Worm (Caenorhabditis elegans) whole organism, midembryonic: ENCODE data around the gene pqn-48.

Experiments
- T22C8.4 ChIP-seq: fragments of 200-800 bp; sonication (Bioruptor generic); IDR thresholded peaks from 2 replicates; pipeline ENCODE4 v1.3.6; 2022; ENCODE audit warnings: missing genetic modification characterization, missing compliant biosample characterization
- cog-1 ChIP-seq: sonication (generic microtip); optimal IDR thresholded peaks from 2 replicates; lab custom pipeline; 2016; ENCODE audit warnings: missing genetic modification characterization, missing compliant biosample characterization
- flt-1 ChIP-seq: fragments of 200-800 bp; sonication (Bioruptor generic); IDR thresholded peaks from 2 replicates; pipeline ENCODE4 v1.3.6; 2022; ENCODE audit warnings: missing genetic modification characterization, missing compliant biosample characterization
- klf-2 ChIP-seq: fragments of 200-800 bp; sonication (Bioruptor generic); conservative IDR thresholded peaks from 2 replicates; pipeline ENCODE4 v1.3.6; 2022; ENCODE audit warnings: missing genetic modification reagents, missing genetic modification characterization, missing compliant biosample characterization
- med-1 ChIP-seq: sonication (generic microtip); optimal IDR thresholded peaks from 2 replicates; lab custom pipeline; 2017; ENCODE audit warnings: missing genetic modification characterization, mild to moderate bottlenecking, missing compliant biosample characterization, antibody characterized with exemption, missing genetic modification reagents; ENCODE audit not compliant: insufficient read depth
- ref-1 ChIP-seq: fragments of 200-800 bp; sonication (Bioruptor generic); conservative IDR thresholded peaks from 2 replicates; pipeline ENCODE4 v1.3.6; 2022; ENCODE audit warnings: missing genetic modification reagents, missing genetic modification characterization, missing compliant biosample characterization
- tab-1 ChIP-seq: fragments of 200-800 bp; sonication (Bioruptor generic); IDR thresholded peaks from 2 replicates; pipeline ENCODE4 v1.3.6; 2022; ENCODE audit warnings: missing genetic modification characterization, missing compliant biosample characterization
- ztf-23 ChIP-seq: fragments of 200-800 bp; sonication (Bioruptor generic); IDR thresholded peaks from 2 replicates; pipeline ENCODE4 v1.3.6; 2022; ENCODE audit warnings: missing genetic modification reagents, missing genetic modification characterization, missing compliant biosample characterization

DNA sequence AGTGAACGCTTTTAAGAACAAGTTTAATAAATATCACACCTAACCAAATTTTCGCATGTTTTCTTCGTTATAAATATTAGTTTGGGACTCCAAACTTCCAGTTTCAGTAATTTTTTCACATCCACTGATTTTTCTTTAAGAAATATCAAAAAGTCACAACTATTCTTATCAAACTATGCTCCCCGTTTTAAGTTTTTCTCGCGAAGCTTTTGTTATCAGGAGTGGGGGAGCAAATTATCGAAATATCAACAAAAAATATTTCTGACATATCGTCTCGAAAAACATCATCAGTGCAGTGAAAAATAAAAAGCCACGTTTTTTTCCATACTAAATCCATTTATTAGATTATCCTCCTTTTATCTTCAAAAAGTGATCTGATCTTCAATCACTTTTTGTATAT lies 46.7 kb upstream of the pqn-48 start:
- TF ChIP-seq flt-1 (GFP tag; lab: Robert Waterston, UW) = no peak
- no peak for TF ChIP-seq T22C8.4 (GFP tag; lab: Robert Waterston, UW)
- no peak for TF ChIP-seq tab-1 (GFP tag; lab: Robert Waterston, UW)
- no peak for TF ChIP-seq klf-2 (GFP tag; lab: Robert Waterston, UW)
- TF ChIP-seq med-1 (GFP tag; lab: Kevin White, UChicago) = no peak
- no peak for TF ChIP-seq cog-1 (tag; lab: Kevin White, UChicago)
- no peak for TF ChIP-seq ref-1 (GFP tag; lab: Robert Waterston, UW)
- TF ChIP-seq ztf-23 (GFP tag; lab: Robert Waterston, UW) = no peak
